Worm (Caenorhabditis elegans): ENCODE measurements around the gene hyls-1.
A peak's percentile ranks its signal among the peaks of the same experiment; 100 is the strongest.

DNA sequence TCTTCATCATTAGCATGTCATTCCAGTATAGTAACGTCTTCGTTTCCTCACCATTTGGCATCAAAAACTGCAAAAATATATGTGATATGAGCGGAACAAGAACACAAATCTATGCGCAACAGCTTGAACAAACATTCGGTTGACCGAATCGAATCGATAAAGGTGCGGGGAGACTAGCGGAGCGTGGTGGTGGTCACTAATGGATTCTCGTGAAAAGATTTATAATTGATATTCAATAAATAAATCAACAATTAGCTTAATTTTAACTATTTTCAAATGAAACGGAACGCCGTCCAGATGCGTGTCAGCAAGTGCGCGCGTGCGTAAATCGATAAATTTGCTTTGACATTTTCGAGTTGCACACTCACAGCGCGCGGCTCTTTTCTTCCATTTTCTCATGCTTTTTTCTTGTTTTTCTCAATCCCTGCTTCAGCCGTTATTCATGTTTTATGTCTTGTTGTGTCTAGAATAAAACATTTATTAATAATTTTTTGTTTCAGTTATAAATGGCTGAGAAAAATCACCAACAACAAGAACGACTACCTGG, 16.1 kb upstream of the hyls-1 start, which contains the start of the genes C13F10.8, C13F10.6 and kxd-1:
- TF ChIP-seq dpl-1 (GFP tag; optimal IDR thresholded peaks at IDR 0.05) (peak; percentile 5), pha-4 (GFP tag; IDR thresholded peaks at IDR 0.05) (no peak), pha-4 (tag; optimal IDR thresholded peaks at IDR 0.05) (no peak), aha-1 (tag) (no peak), ztf-11 (tag; optimal IDR thresholded peaks at IDR 0.05) (no peak), ama-1 (optimal IDR thresholded peaks at IDR 0.05) (no peak), Y75B8A.6 (GFP tag; IDR thresholded peaks at IDR 0.05) (no peak), egl-43 (GFP tag; IDR thresholded peaks at IDR 0.05) (no peak), unc-130 (GFP tag; optimal IDR thresholded peaks at IDR 0.05) (no peak), Y105C5A.15 (GFP tag; IDR thresholded peaks at IDR 0.05) (no peak)
